Worm (Caenorhabditis elegans) whole organism, L1 larva: ENCODE measurements around the gene nlp-27.

Experiments
- grh-1 ChIP-seq: fragments of 200-800 bp; sonication (Bioruptor generic); IDR thresholded peaks from 2 replicates; pipeline ENCODE4 v1.3.6; 2022; ENCODE audit warnings: missing genetic modification reagents, missing genetic modification characterization, missing compliant biosample characterization
- mdl-1 ChIP-seq, 2 experiments: fragments of 150-350 bp; optimal IDR thresholded peaks; 2 replicates each; lab custom pipeline; 2014 to 2017; ENCODE audit warnings: missing biosample characterization in 2 of 2, missing genetic modification characterization in 2 of 2, inconsistent platforms in 1 of 2
- nhr-84 ChIP-seq: sonication (generic microtip); optimal IDR thresholded peaks from 2 replicates; lab custom pipeline; 2017; ENCODE audit warnings: missing biosample characterization, missing genetic modification characterization

DNA sequence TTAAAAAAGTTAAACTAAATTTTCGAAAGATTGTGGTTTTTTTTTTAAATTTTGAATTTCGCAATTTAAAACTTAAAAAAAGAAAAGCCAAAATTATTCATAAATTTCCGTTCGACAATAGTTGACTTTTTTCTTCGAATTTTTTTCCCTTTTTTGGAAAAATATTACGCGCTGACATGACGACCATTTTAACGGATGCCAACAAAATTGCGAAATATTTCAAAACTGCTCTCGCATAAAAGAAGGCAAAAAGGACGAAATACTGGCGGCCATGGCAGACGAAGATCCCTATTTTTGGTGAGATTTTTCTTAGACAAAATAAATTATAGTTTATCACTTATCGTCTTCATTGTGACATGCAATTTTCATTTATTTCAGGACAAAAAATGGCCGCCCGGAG lies 49.4 kb downstream of the nlp-27 start:
- no peak for TF ChIP-seq grh-1 (GFP tag; lab: Robert Waterston, UW)
- TF ChIP-seq nhr-84 = no peak
- no peak for TF ChIP-seq mdl-1 (tag; optimal IDR thresholded peaks at IDR 0.05; lab: Kevin White, UChicago)
